Fruit fly (Drosophila melanogaster) whole organism, embryonic: ENCODE data around the gene PIP82.
A peak's percentile ranks its signal among the peaks of the same experiment; 100 is the strongest.

Source experiments
- CG10321 ChIP-seq: fragments of 200-800 bp; sonication (Bioruptor generic); IDR thresholded peaks from 2 replicates; pipeline ENCODE4 v1.3.6; 2022; ENCODE audit warnings: missing biosample characterization, missing genetic modification characterization
- CG10565 ChIP-seq: fragments of 200-800 bp; sonication (Bioruptor generic); optimal IDR thresholded peaks from 3 replicates; lab custom pipeline; 2016; ENCODE audit warnings: missing biosample characterization, mild to moderate bottlenecking, missing genetic modification characterization
- CG11085 ChIP-seq: fragments of 200-800 bp; sonication (Bioruptor generic); IDR thresholded peaks from 2 replicates; pipeline ENCODE4 v1.3.6; 2022; ENCODE audit warnings: missing biosample characterization, missing genetic modification characterization
- CG11723 ChIP-seq: fragments of 200-800 bp; sonication (Bioruptor generic); optimal IDR thresholded peaks from 2 replicates; lab custom pipeline; 2017; ENCODE audit warnings: missing biosample characterization, mild to moderate bottlenecking, missing genetic modification characterization
- CG12769 ChIP-seq: fragments of 200-800 bp; sonication (Bioruptor generic); optimal IDR thresholded peaks from 2 replicates; lab custom pipeline; 2019; ENCODE audit warnings: missing biosample characterization, mild to moderate bottlenecking, missing genetic modification characterization, moderate library complexity
- CG15073 ChIP-seq: fragments of 200-800 bp; sonication (Bioruptor generic); optimal IDR thresholded peaks from 2 replicates; lab custom pipeline; 2016; ENCODE audit warnings: missing biosample characterization, missing genetic modification characterization
- CG15269 ChIP-seq: fragments of 200-800 bp; sonication (Bioruptor generic); optimal IDR thresholded peaks from 2 replicates; lab custom pipeline; 2018; ENCODE audit warnings: missing biosample characterization, mild to moderate bottlenecking, missing genetic modification characterization, moderate library complexity
- CG15514 ChIP-seq: fragments of 200-800 bp; sonication (Bioruptor generic); optimal IDR thresholded peaks from 3 replicates; lab custom pipeline; 2017; ENCODE audit warnings: missing biosample characterization, missing genetic modification characterization, mild to moderate bottlenecking, moderate library complexity, missing genetic modification reagents
- CG15601 ChIP-seq: fragments of 200-800 bp; sonication (Bioruptor generic); optimal IDR thresholded peaks from 3 replicates; lab custom pipeline; 2019; ENCODE audit warnings: missing biosample characterization, mild to moderate bottlenecking, missing genetic modification characterization, moderate library complexity
- CG16815 ChIP-seq: fragments of 200-800 bp; sonication (Bioruptor generic); optimal IDR thresholded peaks from 3 replicates; lab custom pipeline; 2017; ENCODE audit warnings: missing biosample characterization, mild to moderate bottlenecking, missing genetic modification characterization
- CG17359 ChIP-seq: fragments of 200-800 bp; sonication (Bioruptor generic); optimal IDR thresholded peaks from 3 replicates; lab custom pipeline; 2018; ENCODE audit warnings: missing biosample characterization, mild to moderate bottlenecking, missing genetic modification characterization, moderate library complexity
- CG2712 ChIP-seq: fragments of 200-800 bp; optimal IDR thresholded peaks from 3 replicates; lab custom pipeline; 2019; ENCODE audit warnings: missing biosample characterization, mild to moderate bottlenecking, missing genetic modification characterization, moderate library complexity
- CG3838 ChIP-seq: fragments of 200-800 bp; sonication (Bioruptor generic); optimal IDR thresholded peaks from 3 replicates; lab custom pipeline; 2016; ENCODE audit warnings: missing biosample characterization, missing genetic modification characterization
- CG4404 ChIP-seq: fragments of 200-800 bp; sonication (Bioruptor generic); IDR thresholded peaks from 2 replicates; pipeline ENCODE4 v1.3.6; 2022; ENCODE audit warnings: missing biosample characterization, missing genetic modification characterization
- CG4424 ChIP-seq: fragments of 200-800 bp; sonication (Bioruptor generic); optimal IDR thresholded peaks from 3 replicates; lab custom pipeline; 2016; ENCODE audit warnings: missing biosample characterization, missing genetic modification characterization
- CG4730 ChIP-seq: fragments of 200-800 bp; sonication (Bioruptor generic); IDR thresholded peaks from 2 replicates; pipeline ENCODE4 v1.3.6; 2022; ENCODE audit warnings: missing biosample characterization, missing genetic modification characterization
- CG7745 ChIP-seq: fragments of 200-800 bp; sonication (Bioruptor generic); optimal IDR thresholded peaks from 2 replicates; lab custom pipeline; 2018; ENCODE audit warnings: missing biosample characterization, mild to moderate bottlenecking, missing genetic modification characterization, moderate library complexity
- CG7786 ChIP-seq: fragments of 200-800 bp; sonication (Bioruptor generic); optimal IDR thresholded peaks from 2 replicates; lab custom pipeline; 2016; ENCODE audit warnings: missing biosample characterization, missing genetic modification characterization
- CG8089 ChIP-seq: fragments of 200-800 bp; sonication (Bioruptor generic); optimal IDR thresholded peaks from 3 replicates; lab custom pipeline; 2016; ENCODE audit warnings: missing biosample characterization, missing genetic modification characterization
- CG8359 ChIP-seq: fragments of 200-800 bp; sonication (Bioruptor generic); optimal IDR thresholded peaks from 2 replicates; lab custom pipeline; 2017; ENCODE audit warnings: missing biosample characterization, mild to moderate bottlenecking, missing genetic modification characterization, borderline replicate concordance
- CG9876 ChIP-seq: fragments of 200-800 bp; sonication (Bioruptor generic); optimal IDR thresholded peaks from 2 replicates; lab custom pipeline; 2016; ENCODE audit warnings: missing biosample characterization, missing genetic modification characterization
- Chrac-16 ChIP-seq: fragments of 200-800 bp; sonication (Bioruptor generic); optimal IDR thresholded peaks from 3 replicates; lab custom pipeline; 2016; ENCODE audit warnings: missing biosample characterization, missing genetic modification characterization
- CrebB ChIP-seq: fragments of 200-800 bp; sonication (Bioruptor generic); optimal IDR thresholded peaks from 3 replicates; lab custom pipeline; 2018; ENCODE audit warnings: missing biosample characterization, mild to moderate bottlenecking, missing genetic modification characterization
- Dad ChIP-seq: fragments of 200-800 bp; sonication (Bioruptor generic); optimal IDR thresholded peaks from 3 replicates; lab custom pipeline; 2016; ENCODE audit warnings: missing biosample characterization, missing genetic modification characterization
- Elba2 ChIP-seq: fragments of 200-800 bp; sonication (Bioruptor generic); optimal IDR thresholded peaks from 3 replicates; lab custom pipeline; 2016; ENCODE audit warnings: missing biosample characterization, missing genetic modification characterization
- Fer2 ChIP-seq: fragments of 200-800 bp; sonication (Bioruptor generic); optimal IDR thresholded peaks from 2 replicates; lab custom pipeline; 2018; ENCODE audit warnings: missing biosample characterization, mild to moderate bottlenecking, missing genetic modification characterization, moderate library complexity
- Hand ChIP-seq: fragments of 200-800 bp; sonication (Bioruptor generic); optimal IDR thresholded peaks from 2 replicates; lab custom pipeline; 2017; ENCODE audit warnings: mild to moderate bottlenecking, missing biosample characterization, missing genetic modification reagents, missing genetic modification characterization
- MBD-R2 ChIP-seq: fragments of 200-800 bp; sonication (Bioruptor generic); IDR thresholded peaks from 2 replicates; pipeline ENCODE4 v1.3.6; 2022; ENCODE audit warnings: missing biosample characterization, missing genetic modification characterization
- MESR4 ChIP-seq: fragments of 200-800 bp; sonication (Bioruptor generic); optimal IDR thresholded peaks from 2 replicates; lab custom pipeline; 2018; ENCODE audit warnings: missing biosample characterization, mild to moderate bottlenecking, missing genetic modification characterization, moderate library complexity
- NK7.1 ChIP-seq: fragments of 200-800 bp; sonication (Bioruptor generic); optimal IDR thresholded peaks from 3 replicates; lab custom pipeline; 2016; ENCODE audit warnings: missing biosample characterization, missing genetic modification characterization
- Nf-YB ChIP-seq: fragments of 200-800 bp; sonication (Bioruptor generic); optimal IDR thresholded peaks from 3 replicates; lab custom pipeline; 2019; ENCODE audit warnings: missing biosample characterization, mild to moderate bottlenecking, missing genetic modification characterization, moderate library complexity
- NfI ChIP-seq: fragments of 200-800 bp; sonication (Bioruptor generic); optimal IDR thresholded peaks from 3 replicates; lab custom pipeline; 2018; ENCODE audit warnings: missing biosample characterization, mild to moderate bottlenecking, missing genetic modification characterization, moderate library complexity
- PHDP ChIP-seq: fragments of 200-800 bp; sonication (Bioruptor generic); optimal IDR thresholded peaks from 3 replicates; lab custom pipeline; 2018; ENCODE audit warnings: missing biosample characterization, mild to moderate bottlenecking, missing genetic modification characterization, moderate library complexity
- Rx ChIP-seq: fragments of 200-800 bp; sonication (Bioruptor generic); IDR thresholded peaks from 2 replicates; pipeline ENCODE4 v1.3.6; 2022; ENCODE audit warnings: missing biosample characterization, missing genetic modification characterization
- Tbp ChIP-seq: fragments of >200 bp; optimal IDR thresholded peaks from 2 replicates; lab custom pipeline; 2018; ENCODE audit warnings: missing biosample characterization, missing genetic modification characterization
- abd-A ChIP-seq: fragments of 200-800 bp; sonication (Bioruptor generic); optimal IDR thresholded peaks from 3 replicates; lab custom pipeline; 2019; ENCODE audit warnings: missing biosample characterization, mild to moderate bottlenecking, missing genetic modification characterization, moderate library complexity
- cg ChIP-seq: fragments of 200-800 bp; sonication (Bioruptor generic); optimal IDR thresholded peaks from 3 replicates; lab custom pipeline; 2019; ENCODE audit warnings: missing biosample characterization, mild to moderate bottlenecking, missing genetic modification characterization, moderate library complexity
- her ChIP-seq: fragments of 200-800 bp; sonication (Bioruptor generic); optimal IDR thresholded peaks from 2 replicates; lab custom pipeline; 2016; ENCODE audit warnings: missing biosample characterization, missing genetic modification characterization
- lab ChIP-seq: fragments of 200-800 bp; sonication (Bioruptor generic); optimal IDR thresholded peaks from 3 replicates; lab custom pipeline; 2017; ENCODE audit warnings: missing biosample characterization, missing genetic modification characterization, mild to moderate bottlenecking, moderate library complexity, missing genetic modification reagents
- lola ChIP-seq, 3 experiments: fragments of >200 bp in 2 of 3; fragments of 200-800 bp in 1 of 3; sonication (Bioruptor generic) in 1 of 3; optimal IDR thresholded peaks; 2 replicates each; lab custom pipeline; 2017 to 2019; ENCODE audit warnings: missing biosample characterization in 3 of 3, missing genetic modification characterization in 3 of 3, mild to moderate bottlenecking in 1 of 3, moderate library complexity in 1 of 3
- nau ChIP-seq: fragments of 200-800 bp; sonication (Bioruptor generic); optimal IDR thresholded peaks from 3 replicates; lab custom pipeline; 2017; ENCODE audit warnings: missing biosample characterization, mild to moderate bottlenecking, missing genetic modification characterization, missing genetic modification reagents
- pho ChIP-seq: fragments of 200-800 bp; sonication (Bioruptor generic); optimal IDR thresholded peaks from 2 replicates; lab custom pipeline; 2016; ENCODE audit warnings: missing biosample characterization, missing genetic modification characterization
- prd ChIP-seq, 3 experiments: fragments of >200 bp in 2 of 3; fragments of 200-800 bp in 1 of 3; sonication (Bioruptor generic) in 1 of 3; optimal IDR thresholded peaks in 2 of 3; IDR thresholded peaks in 1 of 3; 2 replicates in 2 of 3; 3 replicates in 1 of 3; pipeline versions ENCODE4 v1.3.6 to Lab custom; 2017 to 2022; ENCODE audit warnings: missing biosample characterization in 1 of 3, missing genetic modification characterization in 1 of 3
- stc ChIP-seq: fragments of 200-800 bp; sonication (Bioruptor generic); IDR thresholded peaks from 2 replicates; pipeline ENCODE4 v1.3.6; 2022; ENCODE audit warnings: missing biosample characterization, missing genetic modification characterization
- unc-4 ChIP-seq: fragments of 200-800 bp; sonication (Bioruptor generic); IDR thresholded peaks from 2 replicates; pipeline ENCODE4 v1.3.6; 2022; ENCODE audit warnings: missing biosample characterization, missing genetic modification characterization; ENCODE audit not compliant: partially characterized antibody
- unpg ChIP-seq: fragments of 200-800 bp; sonication (Bioruptor generic); optimal IDR thresholded peaks from 3 replicates; lab custom pipeline; 2018; ENCODE audit warnings: missing biosample characterization, mild to moderate bottlenecking, missing genetic modification characterization, moderate library complexity
- wek ChIP-seq: fragments of 200-800 bp; sonication (Bioruptor generic); optimal IDR thresholded peaks from 3 replicates; lab custom pipeline; 2018; ENCODE audit warnings: missing biosample characterization, mild to moderate bottlenecking, missing genetic modification characterization, moderate library complexity

The PIP82 gene

dm6 chrX:8517121-8518024 lies 12.1 kb downstream of the PIP82 start, which contains the start of gene Nrg (continued):
- no peak for TF ChIP-seq CG7786
- TF ChIP-seq nau (GFP tag; lab: Kevin White, UChicago) = peak; percentile 22
- TF ChIP-seq unc-4 (GFP tag; lab: Robert Waterston, UW) = peak; percentile 99
- peak; percentile 73 for TF ChIP-seq CG12769 (tag; lab: Kevin White, UChicago)
- TF ChIP-seq CG4730 (GFP tag; lab: Robert Waterston, UW) = no peak
- TF ChIP-seq unpg (GFP tag; lab: Kevin White, UChicago) = no peak
- TF ChIP-seq Nf-YB (GFP tag; lab: Kevin White, UChicago) = peak; percentile 13
- TF ChIP-seq NfI (GFP tag; lab: Kevin White, UChicago) = peak; percentile 26
- TF ChIP-seq CrebB (tag; lab: Kevin White, UChicago) = peak; percentile 72
- peak; percentile 67 for TF ChIP-seq lab
- no peak for TF ChIP-seq CG11085 (GFP tag; lab: Robert Waterston, UW)
- no peak for TF ChIP-seq CG7745 (tag; lab: Kevin White, UChicago)
- TF ChIP-seq CG10565 = no peak
- TF ChIP-seq CG15269 (tag; lab: Kevin White, UChicago) = peak; percentile 41
- TF ChIP-seq CG11723 (GFP tag; lab: Kevin White, UChicago) = peak; percentile 8
- TF ChIP-seq MESR4 (GFP tag; lab: Kevin White, UChicago) = peak; percentile 58
- TF ChIP-seq pho (GFP tag; lab: Kevin White, UChicago) = peak; percentile 33
- no peak for TF ChIP-seq stc (GFP tag; lab: Robert Waterston, UW)
- peak; percentile 4 for TF ChIP-seq CG4424 (GFP tag; lab: Kevin White, UChicago)
- TF ChIP-seq CG15514 (GFP tag; lab: Kevin White, UChicago) = peak; percentile 91
- no peak for TF ChIP-seq CG3838 (GFP tag; lab: Kevin White, UChicago)
- peak; percentile 9 for TF ChIP-seq PHDP (tag; lab: Kevin White, UChicago)
- TF ChIP-seq CG10321 (GFP tag; lab: Robert Waterston, UW) = no peak
- TF ChIP-seq CG8359 (GFP tag; lab: Kevin White, UChicago) = no peak
- no peak for TF ChIP-seq CG16815 (GFP tag; lab: Kevin White, UChicago)
- TF ChIP-seq prd (optimal IDR thresholded peaks at IDR 0.05; lab: Kevin White, UChicago) = no peak
- TF ChIP-seq prd (GFP tag; IDR thresholded peaks at IDR 0.05; lab: Robert Waterston, UW) = no peak
- no peak for TF ChIP-seq Fer2 (tag; lab: Kevin White, UChicago)
- peak; percentile 9 for TF ChIP-seq CG8089 (GFP tag; lab: Kevin White, UChicago)
- TF ChIP-seq abd-A (tag; lab: Kevin White, UChicago) = peak; percentile 84
- TF ChIP-seq CG2712 (tag; lab: Kevin White, UChicago) = peak; percentile 48
- no peak for TF ChIP-seq lola (GFP tag; optimal IDR thresholded peaks at IDR 0.05; lab: Kevin White, UChicago)
- no peak for TF ChIP-seq Rx (GFP tag; lab: Robert Waterston, UW)
- TF ChIP-seq CG15601 (tag; lab: Kevin White, UChicago) = peak; percentile 62
- no peak for TF ChIP-seq Hand (GFP tag; lab: Kevin White, UChicago)
- peak; percentile 30; the same call in 1 of the 2 replicates for TF ChIP-seq MBD-R2 (GFP tag; lab: Robert Waterston, UW)
- TF ChIP-seq CG4404 (GFP tag; lab: Robert Waterston, UW) = no peak
- TF ChIP-seq Chrac-16 (GFP tag; lab: Kevin White, UChicago) = no peak
- no peak for TF ChIP-seq Elba2 (GFP tag; lab: Kevin White, UChicago)
- TF ChIP-seq CG15073 (GFP tag; lab: Kevin White, UChicago) = no peak
- TF ChIP-seq Dad = peak; percentile 33
- TF ChIP-seq her (GFP tag; lab: Kevin White, UChicago) = peak; percentile 7
- TF ChIP-seq NK7.1 = no peak
- peak; percentile 22 for TF ChIP-seq CG17359 (tag; lab: Kevin White, UChicago)
- TF ChIP-seq Tbp (GFP tag; lab: Kevin White, UChicago) = no peak
- TF ChIP-seq CG9876 = peak; percentile 7
- TF ChIP-seq cg (GFP tag; lab: Kevin White, UChicago) = peak; percentile 64
- peak; percentile 27 for TF ChIP-seq wek
